Worm (Caenorhabditis elegans) whole organism, midembryonic: ENCODE data around the gene ddp-1.

Source experiments
- T22C8.4 ChIP-seq: fragments of 200-800 bp; sonication (Bioruptor generic); IDR thresholded peaks from 2 replicates; pipeline ENCODE4 v1.3.6; 2022; ENCODE audit warnings: missing genetic modification characterization, missing compliant biosample characterization
- cog-1 ChIP-seq: sonication (generic microtip); optimal IDR thresholded peaks from 2 replicates; lab custom pipeline; 2016; ENCODE audit warnings: missing genetic modification characterization, missing compliant biosample characterization
- klf-2 ChIP-seq: fragments of 200-800 bp; sonication (Bioruptor generic); conservative IDR thresholded peaks from 2 replicates; pipeline ENCODE4 v1.3.6; 2022; ENCODE audit warnings: missing genetic modification reagents, missing genetic modification characterization, missing compliant biosample characterization
- med-1 ChIP-seq: sonication (generic microtip); optimal IDR thresholded peaks from 2 replicates; lab custom pipeline; 2017; ENCODE audit warnings: missing genetic modification characterization, mild to moderate bottlenecking, missing compliant biosample characterization, antibody characterized with exemption, missing genetic modification reagents; ENCODE audit not compliant: insufficient read depth
- ref-1 ChIP-seq: fragments of 200-800 bp; sonication (Bioruptor generic); conservative IDR thresholded peaks from 2 replicates; pipeline ENCODE4 v1.3.6; 2022; ENCODE audit warnings: missing genetic modification reagents, missing genetic modification characterization, missing compliant biosample characterization
- tab-1 ChIP-seq: fragments of 200-800 bp; sonication (Bioruptor generic); IDR thresholded peaks from 2 replicates; pipeline ENCODE4 v1.3.6; 2022; ENCODE audit warnings: missing genetic modification characterization, missing compliant biosample characterization
- ztf-23 ChIP-seq: fragments of 200-800 bp; sonication (Bioruptor generic); IDR thresholded peaks from 2 replicates; pipeline ENCODE4 v1.3.6; 2022; ENCODE audit warnings: missing genetic modification reagents, missing genetic modification characterization, missing compliant biosample characterization
- ztf-29 ChIP-seq: fragments of 200-800 bp; sonication (Bioruptor generic); IDR thresholded peaks from 2 replicates; pipeline ENCODE4 v1.3.6; 2022; ENCODE audit warnings: missing genetic modification reagents, missing genetic modification characterization, missing compliant biosample characterization

DNA sequence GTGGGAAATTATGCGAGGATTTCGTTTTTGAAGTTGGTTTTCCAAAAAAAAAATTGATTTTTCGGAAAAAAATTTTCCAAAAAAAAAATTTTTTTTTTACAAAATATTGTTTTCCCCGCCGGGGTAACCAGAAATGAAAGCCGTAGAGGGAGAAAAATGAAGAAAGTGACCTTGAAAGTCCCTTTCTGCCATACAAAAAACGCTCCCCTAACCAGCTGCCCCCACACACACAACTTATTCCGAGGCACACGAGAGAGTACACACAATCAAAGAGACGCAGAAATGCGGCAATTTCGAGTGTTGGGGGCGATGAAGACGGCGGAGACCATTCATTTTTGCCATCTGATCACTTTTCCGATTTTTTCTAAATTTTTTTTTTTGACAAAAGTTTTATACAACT, 5.7 kb upstream of the ddp-1 start:
- TF ChIP-seq ztf-23 (GFP tag; lab: Robert Waterston, UW) (no peak), ztf-29 (GFP tag; lab: Robert Waterston, UW) (no peak), T22C8.4 (GFP tag; lab: Robert Waterston, UW) (no peak), med-1 (GFP tag; lab: Kevin White, UChicago) (no peak), ref-1 (GFP tag; lab: Robert Waterston, UW) (no peak), tab-1 (GFP tag; lab: Robert Waterston, UW) (no peak), cog-1 (no peak), klf-2 (GFP tag; lab: Robert Waterston, UW) (no peak)
